Fruit fly (Drosophila melanogaster) whole organism, wandering third instar larva: ENCODE measurements around the gene Decay.

Source experiments
- Abd-B ChIP-seq: fragments of >200 bp; optimal IDR thresholded peaks from 2 replicates; lab custom pipeline; 2017; ENCODE audit warnings: missing biosample characterization, missing genetic modification characterization
- CG32264 ChIP-seq: fragments of 200-800 bp; sonication (Bioruptor generic); optimal IDR thresholded peaks from 2 replicates; lab custom pipeline; 2016; ENCODE audit warnings: missing biosample characterization, missing genetic modification characterization
- CG9705 ChIP-seq: fragments of 200-800 bp; sonication (Bioruptor generic); optimal IDR thresholded peaks from 2 replicates; lab custom pipeline; 2018; ENCODE audit warnings: missing biosample characterization, mild to moderate bottlenecking, missing genetic modification characterization
- Dfd ChIP-seq: fragments of >200 bp; optimal IDR thresholded peaks from 2 replicates; lab custom pipeline; 2017; ENCODE audit warnings: missing biosample characterization, missing genetic modification characterization
- GATAd ChIP-seq: sonication (Bioruptor generic); optimal IDR thresholded peaks from 2 replicates; lab custom pipeline; 2016; ENCODE audit warnings: missing biosample characterization, missing genetic modification characterization
- HLH106 ChIP-seq: fragments of 200-800 bp; optimal IDR thresholded peaks from 3 replicates; lab custom pipeline; 2019; ENCODE audit warnings: missing biosample characterization, mild to moderate bottlenecking, missing genetic modification characterization, moderate library complexity
- Hnf4 ChIP-seq: fragments of 200-800 bp; sonication (Bioruptor generic); optimal IDR thresholded peaks from 2 replicates; lab custom pipeline; 2016; ENCODE audit warnings: missing biosample characterization, mild to moderate bottlenecking, missing genetic modification characterization
- Hr83 ChIP-seq: fragments of 200-300 bp; sonication (Bioruptor generic); optimal IDR thresholded peaks from 2 replicates; lab custom pipeline; 2016; ENCODE audit warnings: missing biosample characterization, mild to moderate bottlenecking, missing genetic modification characterization, moderate library complexity; ENCODE audit not compliant: poor library complexity, severe bottlenecking
- Jra ChIP-seq: sonication (Bioruptor generic); optimal IDR thresholded peaks from 2 replicates; lab custom pipeline; 2016; ENCODE audit warnings: missing biosample characterization, missing genetic modification characterization
- Myc ChIP-seq: fragments of >200 bp; optimal IDR thresholded peaks from 2 replicates; lab custom pipeline; 2017
- N ChIP-seq: fragments of >200 bp; optimal IDR thresholded peaks from 2 replicates; lab custom pipeline; 2018; ENCODE audit warnings: missing biosample characterization, missing external identifiers, missing genetic modification characterization
- OdsH ChIP-seq: fragments of 200-800 bp; sonication (Bioruptor generic); optimal IDR thresholded peaks from 2 replicates; lab custom pipeline; 2016; ENCODE audit warnings: missing biosample characterization, mild to moderate bottlenecking, missing genetic modification characterization
- Sp1 ChIP-seq: fragments of 200-800 bp; sonication (Bioruptor generic); optimal IDR thresholded peaks from 3 replicates; lab custom pipeline; 2019; ENCODE audit warnings: missing biosample characterization, mild to moderate bottlenecking, missing genetic modification characterization, moderate library complexity
- Vsx2 ChIP-seq: fragments of 200-300, 225-300 bp; sonication (Bioruptor generic); optimal IDR thresholded peaks from 2 replicates; lab custom pipeline; 2018; ENCODE audit warnings: missing biosample characterization, missing genetic modification characterization; ENCODE audit not compliant: partially characterized antibody
- br ChIP-seq: fragments of 200-800 bp; sonication (Bioruptor generic); optimal IDR thresholded peaks from 2 replicates; lab custom pipeline; 2016; ENCODE audit warnings: missing biosample characterization, missing genetic modification characterization
- dl ChIP-seq, 2 experiments: fragments of 175-275, 200-275 bp in 1 of 2; fragments of 200-275 bp in 1 of 2; sonication (Bioruptor generic); optimal IDR thresholded peaks; lab custom pipeline; 2018; ENCODE audit warnings: mild to moderate bottlenecking in 2 of 2, missing biosample characterization in 2 of 2, missing genetic modification characterization in 2 of 2, moderate library complexity in 2 of 2; ENCODE audit not compliant: partially characterized antibody in 2 of 2, insufficient read depth in 1 of 2
- dmrt93B ChIP-seq: fragments of 200-800 bp; sonication (Bioruptor generic); optimal IDR thresholded peaks from 2 replicates; lab custom pipeline; 2018; ENCODE audit warnings: missing biosample characterization, mild to moderate bottlenecking, missing genetic modification characterization
- h ChIP-seq: fragments of 200-800 bp; sonication (Bioruptor generic); optimal IDR thresholded peaks from 3 replicates; lab custom pipeline; 2016; ENCODE audit warnings: missing biosample characterization, mild to moderate bottlenecking, missing genetic modification characterization
- jim ChIP-seq: fragments of 175-275, 200-325 bp; sonication (Bioruptor generic); optimal IDR thresholded peaks from 2 replicates; lab custom pipeline; 2016; ENCODE audit warnings: missing biosample characterization, mild to moderate bottlenecking, missing genetic modification characterization
- lola ChIP-seq: fragments of >200 bp; optimal IDR thresholded peaks from 2 replicates; lab custom pipeline; 2017; ENCODE audit warnings: missing biosample characterization, missing genetic modification characterization
- psq ChIP-seq: fragments of 200-800 bp; sonication (Bioruptor generic); optimal IDR thresholded peaks from 3 replicates; lab custom pipeline; 2017; ENCODE audit warnings: missing biosample characterization, mild to moderate bottlenecking, missing genetic modification characterization, moderate library complexity
- rgr ChIP-seq: fragments of 200-800 bp; sonication (Bioruptor generic); optimal IDR thresholded peaks from 3 replicates; lab custom pipeline; 2016; ENCODE audit warnings: missing biosample characterization, mild to moderate bottlenecking, missing genetic modification characterization
- sage ChIP-seq: fragments of 200-800 bp; sonication (Bioruptor generic); optimal IDR thresholded peaks from 2 replicates; lab custom pipeline; 2016; ENCODE audit warnings: missing biosample characterization, mild to moderate bottlenecking, missing genetic modification characterization
- sv ChIP-seq: fragments of 200-800 bp; sonication (Bioruptor generic); optimal IDR thresholded peaks from 3 replicates; lab custom pipeline; 2016; ENCODE audit warnings: missing biosample characterization, missing genetic modification characterization
- tai ChIP-seq: sonication (Bioruptor generic); optimal IDR thresholded peaks from 2 replicates; lab custom pipeline; 2016; ENCODE audit warnings: missing biosample characterization, missing genetic modification characterization
- usp ChIP-seq: fragments of >200 bp; optimal IDR thresholded peaks from 2 replicates; lab custom pipeline; 2017; ENCODE audit warnings: missing biosample characterization, missing genetic modification characterization
- woc ChIP-seq: sonication (Bioruptor generic); optimal IDR thresholded peaks from 2 replicates; lab custom pipeline; 2016; ENCODE audit warnings: missing biosample characterization, mild to moderate bottlenecking, missing genetic modification characterization

The Decay gene

dm6 chr3R:16496209-16496608, 4.6 kb downstream of the Decay start:
- no peak for TF ChIP-seq usp (GFP tag; lab: Kevin White, UChicago)
- no peak for TF ChIP-seq tai (GFP tag; lab: Kevin White, UChicago)
- peak; percentile 16 for TF ChIP-seq h (GFP tag; lab: Kevin White, UChicago)

DNA sequence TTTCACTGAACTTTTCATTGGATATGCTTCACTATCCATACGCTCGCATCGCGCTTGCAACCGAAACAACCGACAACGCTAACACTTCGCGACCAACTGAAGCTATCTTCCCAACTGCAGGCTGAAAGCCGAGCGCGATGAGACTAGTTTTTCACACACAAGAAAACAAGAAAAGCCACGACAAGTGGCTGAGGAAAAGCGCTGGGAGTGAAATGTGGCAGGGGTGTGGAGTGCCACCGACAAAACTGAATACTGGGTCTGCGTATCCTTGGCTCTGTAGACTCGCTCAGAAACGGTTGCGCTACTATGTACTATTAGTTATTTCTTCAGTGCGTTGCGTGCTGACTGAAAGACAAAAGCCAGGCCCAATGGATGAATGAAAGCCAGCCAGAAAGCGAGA, 5.5 kb downstream of the Decay start, which contains the start of gene Cad89D:
Gene Cad89D, minus strand, starts transcription at position 101 of the 400 bp plus-strand sequence.
- TF ChIP-seq rgr (GFP tag; lab: Kevin White, UChicago) (no peak), sage (GFP tag; lab: Kevin White, UChicago) (no peak), Abd-B (GFP tag; lab: Kevin White, UChicago) (no peak), psq (GFP tag; lab: Kevin White, UChicago) (no peak), Dfd (GFP tag; lab: Kevin White, UChicago) (no peak), CG9705 (GFP tag; lab: Kevin White, UChicago) (no peak), GATAd (no peak)

dm6 chr3R:16485487-16486233, 15.2 kb downstream of the Decay start:
- TF ChIP-seq Myc (lab: Kevin White, UChicago), result no peak
- no peak for TF ChIP-seq HLH106 (tag; lab: Kevin White, UChicago)
- no peak for TF ChIP-seq GATAd
- TF ChIP-seq Sp1 (GFP tag; lab: Kevin White, UChicago), result no peak
- TF ChIP-seq dmrt93B (GFP tag; lab: Kevin White, UChicago), result no peak
- TF ChIP-seq CG32264 (GFP tag; lab: Kevin White, UChicago), result no peak
- no peak for TF ChIP-seq Hnf4 (GFP tag; lab: Kevin White, UChicago)

- TF ChIP-seq Abd-B (GFP tag; lab: Kevin White, UChicago) (no peak), Hr83 (GFP tag; lab: Kevin White, UChicago) (peak; percentile 68), h (GFP tag; lab: Kevin White, UChicago) (peak; percentile 12)
These were observed 16.9 kb downstream of the Decay start, which contains the start of gene Der-2 for dm6 chr3R:16483877-16484417. TSS of gene Der-2 (minus strand) at chr3R:16484223.

DNA sequence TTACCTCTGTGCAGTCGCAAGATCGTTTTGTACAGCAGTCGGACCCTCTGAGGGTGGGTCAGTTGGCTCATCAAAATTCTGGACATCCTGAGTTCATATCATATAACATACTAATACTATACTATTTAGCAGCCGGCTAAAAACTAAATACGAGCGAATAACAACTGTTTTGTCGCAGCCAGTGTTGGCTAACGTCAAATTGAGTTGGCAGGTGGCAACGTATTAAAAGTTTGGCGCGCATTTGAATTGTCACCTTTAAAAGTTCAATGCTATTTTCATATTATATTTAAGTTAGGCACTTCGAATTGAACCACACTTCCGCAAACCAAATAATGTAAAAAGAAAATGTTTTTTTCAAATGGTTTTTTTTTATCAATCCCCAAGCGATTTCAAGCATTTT, 18.6 kb downstream of the Decay start, which contains the start of gene Sdhaf3:
Gene Sdhaf3, minus strand, starts transcription at position 177 of the 400 bp plus-strand sequence.
- TF ChIP-seq OdsH (GFP tag; lab: Kevin White, UChicago), result peak; percentile 3
- peak; percentile 38 for TF ChIP-seq sage (GFP tag; lab: Kevin White, UChicago)
- no peak for TF ChIP-seq woc (GFP tag; lab: Kevin White, UChicago)
- peak; percentile 0 for TF ChIP-seq CG32264 (GFP tag; lab: Kevin White, UChicago)

DNA sequence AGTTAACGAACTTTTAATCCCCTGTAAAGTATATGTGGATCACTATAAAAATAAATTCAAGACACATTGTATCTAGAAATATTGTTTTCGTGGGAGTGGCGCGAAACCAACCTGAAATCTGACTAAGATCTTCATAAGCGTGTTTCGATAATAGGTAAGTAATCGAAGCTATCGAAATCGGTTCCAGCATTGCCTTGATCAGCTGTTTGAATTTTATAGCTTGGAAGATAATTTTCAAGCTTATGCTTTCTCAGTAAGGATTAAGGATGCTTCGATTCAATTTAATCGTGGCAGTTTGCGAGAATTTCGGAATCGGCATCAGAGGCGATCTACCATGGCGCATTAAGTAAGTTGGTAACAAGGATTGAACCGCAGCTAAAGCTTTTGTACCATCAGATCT, 19.9 kb downstream of the Decay start, which contains the start of gene Dhfr:
Gene Dhfr, plus strand, starts transcription at position 173 of the 400 bp plus-strand sequence.
- no peak for TF ChIP-seq sv (GFP tag; lab: Kevin White, UChicago)
- TF ChIP-seq, all 38 proteins: peak for 0

DNA sequence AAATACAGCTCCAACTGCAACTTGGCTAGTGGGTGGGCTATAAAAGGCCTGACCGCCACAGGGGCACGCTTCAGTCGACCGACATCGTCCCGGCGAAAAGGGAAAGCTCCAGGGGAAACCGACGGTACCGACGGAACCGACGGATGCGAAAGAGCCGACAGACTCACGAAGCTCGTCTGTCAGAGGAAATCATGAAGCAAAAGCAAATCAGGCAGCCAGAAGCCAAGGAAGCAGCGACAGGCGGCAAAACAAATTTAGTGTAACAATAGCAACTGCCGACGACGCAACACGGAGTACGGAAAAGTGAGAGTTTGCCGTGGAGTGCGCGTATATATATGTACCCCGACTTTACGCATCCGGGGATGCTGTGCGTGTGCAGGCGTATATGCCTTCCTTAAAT, 23.8 kb downstream of the Decay start, which contains the start of gene Gyc89Db:
Gene Gyc89Db, plus strand, starts transcription at position 78 of the 400 bp plus-strand sequence.
- TF ChIP-seq GATAd (no peak), Jra (GFP tag; lab: Kevin White, UChicago) (no peak), dl (GFP tag; optimal IDR thresholded peaks at IDR 0.05; lab: Kevin White, UChicago; ENCODE audit: insufficient read depth in 1 of 2, partially characterized antibody in 2 of 2) (no peak), br (no peak), Dfd (GFP tag; lab: Kevin White, UChicago) (no peak), woc (GFP tag; lab: Kevin White, UChicago) (no peak), Vsx2 (GFP tag; lab: Kevin White, UChicago) (no peak), jim (GFP tag; lab: Kevin White, UChicago) (no peak), Hnf4 (GFP tag; lab: Kevin White, UChicago) (no peak), N (GFP tag; lab: Kevin White, UChicago) (no peak), Hr83 (GFP tag; lab: Kevin White, UChicago) (no peak), lola (GFP tag; lab: Kevin White, UChicago) (no peak), OdsH (GFP tag; lab: Kevin White, UChicago) (no peak), tai (GFP tag; lab: Kevin White, UChicago) (no peak)
